Worm (Caenorhabditis elegans) whole organism, L3 larva: ENCODE measurements around the gene C06E4.2.

ENCODE experiments used
- aly-2 ChIP-seq: fragments of 150-350 bp; optimal IDR thresholded peaks from 2 replicates; lab custom pipeline; 2014; ENCODE audit warnings: missing biosample characterization, missing genetic modification characterization
- ceh-82 ChIP-seq: fragments of 150-350 bp; optimal IDR thresholded peaks from 2 replicates; lab custom pipeline; 2014; ENCODE audit warnings: missing biosample characterization, missing genetic modification characterization
- egl-5 ChIP-seq: fragments of 150-350 bp; optimal IDR thresholded peaks from 2 replicates; lab custom pipeline; 2017; ENCODE audit warnings: missing biosample characterization, missing genetic modification reagents, missing genetic modification characterization, inconsistent platforms
- elt-2 ChIP-seq: sonication (generic microtip); optimal IDR thresholded peaks from 2 replicates; lab custom pipeline; 2016; ENCODE audit warnings: missing genetic modification reagents, mild to moderate bottlenecking, missing genetic modification characterization, missing compliant biosample characterization
- elt-3 ChIP-seq, 3 experiments: fragments of 150-350 bp in 1 of 3; sonication (generic microtip) in 2 of 3; optimal IDR thresholded peaks; 2 replicates in 2 of 3; 4 replicates in 1 of 3; lab custom pipeline; 2014 to 2017; ENCODE audit warnings: missing biosample characterization in 3 of 3, missing genetic modification characterization in 3 of 3
- fkh-10 ChIP-seq: sonication (generic microtip); optimal IDR thresholded peaks from 2 replicates; lab custom pipeline; 2017; ENCODE audit warnings: missing biosample characterization, missing genetic modification reagents, missing genetic modification characterization
- fkh-2 ChIP-seq: fragments of 150-350 bp; optimal IDR thresholded peaks from 2 replicates; lab custom pipeline; 2014; ENCODE audit warnings: missing biosample characterization, missing genetic modification reagents, missing genetic modification characterization
- fos-1 ChIP-seq: fragments of 150-350 bp; optimal IDR thresholded peaks from 2 replicates; lab custom pipeline; 2014; ENCODE audit warnings: missing biosample characterization, missing genetic modification characterization
- lin-39 ChIP-seq: fragments of 150-350 bp; optimal IDR thresholded peaks from 2 replicates; lab custom pipeline; 2018; ENCODE audit warnings: missing biosample characterization, missing genetic modification reagents, missing genetic modification characterization
- lsy-12 ChIP-seq: sonication (generic microtip); optimal IDR thresholded peaks from 2 replicates; lab custom pipeline; 2016; ENCODE audit warnings: mild to moderate bottlenecking, missing genetic modification characterization, missing compliant biosample characterization
- mdl-1 ChIP-seq: fragments of 150-350 bp; optimal IDR thresholded peaks from 2 replicates; lab custom pipeline; 2014; ENCODE audit warnings: missing biosample characterization, missing genetic modification characterization
- nfya-1 ChIP-seq: sonication (generic microtip); optimal IDR thresholded peaks from 2 replicates; lab custom pipeline; 2017; ENCODE audit warnings: missing genetic modification characterization, mild to moderate bottlenecking, missing compliant biosample characterization, antibody characterized with exemption, moderate library complexity; ENCODE audit not compliant: insufficient read depth
- nhr-12 ChIP-seq: fragments of 150-350 bp; optimal IDR thresholded peaks from 2 replicates; lab custom pipeline; 2014; ENCODE audit warnings: missing biosample characterization, missing genetic modification characterization
- nhr-23 ChIP-seq: fragments of 150-350 bp; optimal IDR thresholded peaks from 2 replicates; lab custom pipeline; 2014; ENCODE audit warnings: missing biosample characterization, missing genetic modification reagents, missing genetic modification characterization
- nhr-237 ChIP-seq: fragments of 150-350 bp; optimal IDR thresholded peaks from 2 replicates; lab custom pipeline; 2014; ENCODE audit warnings: missing biosample characterization, missing genetic modification characterization
- nhr-28 ChIP-seq: fragments of 150-350 bp; optimal IDR thresholded peaks from 2 replicates; lab custom pipeline; 2014; ENCODE audit warnings: missing biosample characterization, missing genetic modification characterization
- nhr-43 ChIP-seq: sonication (generic microtip); optimal IDR thresholded peaks from 2 replicates; lab custom pipeline; 2016; ENCODE audit warnings: mild to moderate bottlenecking, missing genetic modification characterization, missing compliant biosample characterization; ENCODE audit not compliant: poor library complexity, severe bottlenecking
- nhr-67 ChIP-seq: fragments of 150-350 bp; optimal IDR thresholded peaks from 2 replicates; lab custom pipeline; 2014; ENCODE audit warnings: missing biosample characterization, missing genetic modification characterization
- nhr-76 ChIP-seq: fragments of 150-350 bp; sonication (generic microtip); optimal IDR thresholded peaks from 5 replicates; lab custom pipeline; 2014; ENCODE audit warnings: missing biosample characterization, missing genetic modification characterization
- pha-4 ChIP-seq: fragments of 150-350 bp; optimal IDR thresholded peaks from 2 replicates; lab custom pipeline; 2014; ENCODE audit warnings: missing biosample characterization, missing genetic modification reagents, missing genetic modification characterization
- pqm-1 ChIP-seq: fragments of 150-350 bp; optimal IDR thresholded peaks from 2 replicates; lab custom pipeline; 2017; ENCODE audit warnings: missing biosample characterization, missing genetic modification characterization, inconsistent platforms
- tbx-2 ChIP-seq: sonication (generic microtip); optimal IDR thresholded peaks from 2 replicates; lab custom pipeline; 2016; ENCODE audit warnings: mild to moderate bottlenecking, missing genetic modification characterization, missing compliant biosample characterization
- unc-62 ChIP-seq: fragments of 150-350 bp; sonication (generic microtip); optimal IDR thresholded peaks from 4 replicates; lab custom pipeline; 2014; ENCODE audit warnings: missing biosample characterization, missing genetic modification reagents, missing genetic modification characterization
- zag-1 ChIP-seq: fragments of 150-350 bp; optimal IDR thresholded peaks from 2 replicates; lab custom pipeline; 2014; ENCODE audit warnings: missing biosample characterization, missing genetic modification characterization
- ztf-11 ChIP-seq: fragments of 150-350 bp; optimal IDR thresholded peaks from 2 replicates; lab custom pipeline; 2014; ENCODE audit warnings: missing biosample characterization, missing genetic modification characterization
- ztf-4 ChIP-seq: fragments of 150-350 bp; optimal IDR thresholded peaks from 2 replicates; lab custom pipeline; 2014; ENCODE audit warnings: missing biosample characterization, missing genetic modification characterization

Gene C06E4.2

ce11 chrIV:7236248-7236772 is 40.5 kb upstream of the C06E4.2 start:
- no peak for TF ChIP-seq fos-1
- TF ChIP-seq ztf-4 (tag; lab: Kevin White, UChicago) = no peak
- TF ChIP-seq fkh-10 (GFP tag; lab: Kevin White, UChicago) = no peak
- no peak for TF ChIP-seq ceh-82 (tag; lab: Kevin White, UChicago)
- TF ChIP-seq nhr-43 (tag; lab: Kevin White, UChicago) = peak; percentile 56
- no peak for TF ChIP-seq aly-2
- peak; percentile 34 for TF ChIP-seq nhr-23 (tag; lab: Kevin White, UChicago)
- TF ChIP-seq tbx-2 (tag; lab: Kevin White, UChicago) = no peak
- TF ChIP-seq elt-2 (tag; lab: Kevin White, UChicago) = no peak
- TF ChIP-seq elt-3 (tag; optimal IDR thresholded peaks at IDR 0.05; lab: Kevin White, UChicago) = no peak
- no peak for TF ChIP-seq nhr-67 (tag; lab: Kevin White, UChicago)

- TF ChIP-seq elt-2 (tag; lab: Kevin White, UChicago) = peak; percentile 63
- peak; percentile 9 for TF ChIP-seq pha-4 (tag; lab: Kevin White, UChicago)
- no peak for TF ChIP-seq zag-1
- TF ChIP-seq pqm-1 = peak; percentile 51
- no peak for TF ChIP-seq nhr-67 (tag; lab: Kevin White, UChicago)
- TF ChIP-seq mdl-1 (tag; lab: Kevin White, UChicago) = no peak
Observed at ce11 chrIV:7237668-7238214, 39.0 kb upstream of the C06E4.2 start, which contains the start of gene elo-3. Gene elo-3, plus strand, starts transcription at chrIV:7237718.

- TF ChIP-seq nhr-43 (tag; lab: Kevin White, UChicago) = no peak
- peak; percentile 48 for TF ChIP-seq unc-62 (GFP tag; lab: Kevin White, UChicago)
Observed at ce11 chrIV:7240564-7240963, 36.2 kb upstream of the C06E4.2 start.

ce11 chrIV:7242220-7242789 is 34.5 kb upstream of the C06E4.2 start, which contains the start of gene gstk-2:
Gene gstk-2, minus strand, starts transcription at chrIV:7242270.
- TF ChIP-seq nfya-1 (tag; lab: Kevin White, UChicago) = peak; percentile 45
- TF ChIP-seq ztf-11 (tag; lab: Kevin White, UChicago) = no peak
- peak; percentile 90 for TF ChIP-seq pha-4 (tag; lab: Kevin White, UChicago)
- TF ChIP-seq egl-5 (tag; lab: Kevin White, UChicago) = peak; percentile 2
- TF ChIP-seq lin-39 = peak; percentile 5

ce11 chrIV:7243913-7244312 is 32.8 kb upstream of the C06E4.2 start, which contains the start of gene afmd-1:
Gene afmd-1, plus strand, starts transcription at chrIV:7244228.
- TF ChIP-seq nhr-76 (tag; lab: Kevin White, UChicago) = peak; percentile 88
- no peak for TF ChIP-seq lin-39

- no peak for TF ChIP-seq nhr-237 (tag; lab: Kevin White, UChicago)
- no peak for TF ChIP-seq nhr-23 (tag; lab: Kevin White, UChicago)
- no peak for TF ChIP-seq nhr-76 (tag; lab: Kevin White, UChicago)
- no peak for TF ChIP-seq nhr-28 (tag; lab: Kevin White, UChicago)
- no peak for TF ChIP-seq fkh-2 (tag; lab: Kevin White, UChicago)
- no peak for TF ChIP-seq zag-1
- no peak for TF ChIP-seq ceh-82 (tag; lab: Kevin White, UChicago)
- TF ChIP-seq mdl-1 (tag; lab: Kevin White, UChicago) = no peak
- TF ChIP-seq nhr-43 (tag; lab: Kevin White, UChicago) = no peak
- no peak for TF ChIP-seq unc-62 (GFP tag; lab: Kevin White, UChicago)
- no peak for TF ChIP-seq lsy-12 (tag; lab: Kevin White, UChicago)
- no peak for TF ChIP-seq aly-2
- TF ChIP-seq nhr-12 (tag; lab: Kevin White, UChicago) = no peak
- no peak for TF ChIP-seq nfya-1 (tag; lab: Kevin White, UChicago)
Observed at ce11 chrIV:7245592-7245991, 31.2 kb upstream of the C06E4.2 start.
